Worm (Caenorhabditis elegans) whole organism, young adult: ENCODE results near the gene nhr-44.
A peak's percentile ranks its signal among the peaks of the same experiment; 100 is the strongest.
"Not testable (repeated sequence)": the region's sequence is repeated elsewhere in the genome, so short reads cannot be mapped to it uniquely, and the experiment has no call there.

Experiments used
- B0019.2 ChIP-seq: fragments of 200-800 bp; sonication (Bioruptor generic); conservative IDR thresholded peaks from 2 replicates; pipeline ENCODE4 v1.3.6; 2022; ENCODE audit warnings: missing genetic modification reagents, missing genetic modification characterization, missing compliant biosample characterization
- C17E4.6 ChIP-seq: fragments of 200-800 bp; sonication (Bioruptor generic); IDR thresholded peaks from 2 replicates; pipeline ENCODE4 v1.3.6; 2022; ENCODE audit warnings: missing genetic modification reagents, missing genetic modification characterization, missing compliant biosample characterization
- F37B4.10 ChIP-seq: fragments of 200-800 bp; sonication (Bioruptor generic); IDR thresholded peaks from 2 replicates; pipeline ENCODE4 v1.3.6; 2022; ENCODE audit warnings: missing genetic modification characterization, missing compliant biosample characterization
- K12H6.12 ChIP-seq: fragments of 200-800 bp; sonication (Bioruptor generic); optimal IDR thresholded peaks from 2 replicates; lab custom pipeline; 2018; ENCODE audit warnings: mild to moderate bottlenecking, missing genetic modification characterization, missing compliant biosample characterization
- T07F8.4 ChIP-seq: sonication (generic microtip); optimal IDR thresholded peaks from 2 replicates; lab custom pipeline; 2016; ENCODE audit warnings: mild to moderate bottlenecking, missing genetic modification characterization, moderate library complexity, missing compliant biosample characterization
- Y53F4B.3 ChIP-seq: fragments of 200-800 bp; sonication (Bioruptor generic); IDR thresholded peaks from 2 replicates; pipeline ENCODE4 v1.3.6; 2022; ENCODE audit warnings: missing genetic modification reagents, missing genetic modification characterization, missing compliant biosample characterization
- Y53G8AR.9 ChIP-seq: fragments of 200-800 bp; sonication (Bioruptor generic); conservative IDR thresholded peaks from 2 replicates; pipeline ENCODE4 v1.3.6; 2022; ENCODE audit warnings: missing genetic modification reagents, missing genetic modification characterization, missing compliant biosample characterization
- Y56A3A.18 ChIP-seq: fragments of 200-800 bp; sonication (Bioruptor generic); IDR thresholded peaks from 2 replicates; pipeline ENCODE4 v1.3.6; 2022; ENCODE audit warnings: missing genetic modification reagents, missing genetic modification characterization, missing compliant biosample characterization
- ama-1 ChIP-seq, 3 experiments: fragments of 150-350 bp in 1 of 3; sonication (generic microtip) in 2 of 3; optimal IDR thresholded peaks; 2 replicates each; lab custom pipeline; 2014 to 2018; ENCODE audit warnings: missing biosample characterization in 2 of 3, missing genetic modification characterization in 2 of 3, missing genetic modification reagents in 2 of 3
- aptf-2 ChIP-seq: fragments of 200-800 bp; sonication (Bioruptor generic); conservative IDR thresholded peaks from 2 replicates; pipeline ENCODE4 v1.3.6; 2022; ENCODE audit warnings: missing genetic modification reagents, missing genetic modification characterization, missing compliant biosample characterization
- bed-1 ChIP-seq: fragments of 200-800 bp; sonication (Bioruptor generic); IDR thresholded peaks from 2 replicates; pipeline ENCODE4 v1.3.6; 2022; ENCODE audit warnings: missing genetic modification reagents, missing genetic modification characterization, missing compliant biosample characterization
- ccch-3 ChIP-seq: fragments of 200-800 bp; sonication (Bioruptor generic); optimal IDR thresholded peaks from 2 replicates; lab custom pipeline; 2018; ENCODE audit warnings: mild to moderate bottlenecking, missing genetic modification characterization, missing compliant biosample characterization
- cebp-1 ChIP-seq, 2 experiments: fragments of 200-800 bp in 1 of 2; sonication (Bioruptor generic) in 1 of 2; sonication (generic microtip) in 1 of 2; IDR thresholded peaks in 1 of 2; optimal IDR thresholded peaks in 1 of 2; 2 replicates each; pipeline versions ENCODE4 v1.3.6 to Lab custom; 2017 to 2022; ENCODE audit warnings: missing compliant biosample characterization in 2 of 2, missing genetic modification characterization in 2 of 2, mild to moderate bottlenecking in 1 of 2, missing genetic modification reagents in 1 of 2, moderate library complexity in 1 of 2
- ceh-27 ChIP-seq: fragments of 200-800 bp; sonication (Bioruptor generic); optimal IDR thresholded peaks from 2 replicates; lab custom pipeline; 2018; ENCODE audit warnings: mild to moderate bottlenecking, missing genetic modification characterization, moderate library complexity, missing compliant biosample characterization
- ceh-79 ChIP-seq: sonication (generic microtip); optimal IDR thresholded peaks from 2 replicates; lab custom pipeline; 2017; ENCODE audit warnings: mild to moderate bottlenecking, missing genetic modification characterization, missing compliant biosample characterization
- ceh-91 ChIP-seq: fragments of 200-800 bp; sonication (Bioruptor generic); IDR thresholded peaks from 2 replicates; pipeline ENCODE4 v1.3.6; 2022; ENCODE audit warnings: missing genetic modification reagents, missing genetic modification characterization, missing compliant biosample characterization
- egrh-3 ChIP-seq: fragments of 200-800 bp; sonication (Bioruptor generic); IDR thresholded peaks from 2 replicates; pipeline ENCODE4 v1.3.6; 2022; ENCODE audit warnings: missing genetic modification reagents, missing genetic modification characterization, missing compliant biosample characterization
- hlh-12 ChIP-seq: sonication (generic microtip); optimal IDR thresholded peaks from 2 replicates; lab custom pipeline; 2016; ENCODE audit warnings: missing genetic modification characterization, missing compliant biosample characterization
- hmg-1.2 ChIP-seq: fragments of 200-800 bp; sonication (Bioruptor generic); IDR thresholded peaks from 2 replicates; pipeline ENCODE4 v1.3.6; 2022; ENCODE audit warnings: missing genetic modification reagents, missing genetic modification characterization, missing compliant biosample characterization
- lin-40 ChIP-seq: sonication (generic microtip); optimal IDR thresholded peaks from 2 replicates; lab custom pipeline; 2016; ENCODE audit warnings: missing genetic modification characterization, mild to moderate bottlenecking, missing compliant biosample characterization, missing genotype, missing genetic modification reagents
- mel-28 ChIP-seq: sonication (generic microtip); optimal IDR thresholded peaks from 2 replicates; lab custom pipeline; 2016; ENCODE audit warnings: borderline replicate concordance, mild to moderate bottlenecking, missing genetic modification characterization, missing compliant biosample characterization
- nfya-2 ChIP-seq: fragments of 200-800 bp; sonication (Bioruptor generic); IDR thresholded peaks from 2 replicates; pipeline ENCODE4 v1.3.6; 2022; ENCODE audit warnings: missing genetic modification reagents, missing genetic modification characterization, missing compliant biosample characterization
- nfyb-1 ChIP-seq: fragments of 200-800 bp; sonication (Bioruptor generic); IDR thresholded peaks from 2 replicates; pipeline ENCODE4 v1.3.6; 2022; ENCODE audit warnings: missing genetic modification reagents, missing genetic modification characterization, missing compliant biosample characterization
- rcor-1 ChIP-seq: fragments of 200-800 bp; sonication (Bioruptor generic); IDR thresholded peaks from 2 replicates; pipeline ENCODE4 v1.3.6; 2022; ENCODE audit warnings: missing genetic modification reagents, missing genetic modification characterization, missing compliant biosample characterization
- rec-8 ChIP-seq, 2 experiments: sonication (generic microtip); optimal IDR thresholded peaks; 2 replicates each; lab custom pipeline; 2016; ENCODE audit warnings: mild to moderate bottlenecking in 2 of 2, missing genetic modification characterization in 2 of 2, missing genetic modification reagents in 2 of 2, missing genotype in 2 of 2, missing biosample characterization in 1 of 2, missing compliant biosample characterization in 1 of 2, moderate library complexity in 1 of 2
- sea-2 ChIP-seq: fragments of 200-800 bp; sonication (Bioruptor generic); IDR thresholded peaks from 2 replicates; pipeline ENCODE4 v1.3.6; 2022; ENCODE audit warnings: missing genetic modification characterization, missing compliant biosample characterization
- snpc-1.1 ChIP-seq: sonication (generic microtip); optimal IDR thresholded peaks from 2 replicates; lab custom pipeline; 2017; ENCODE audit warnings: missing genetic modification characterization, mild to moderate bottlenecking, missing compliant biosample characterization, antibody characterized with exemption, moderate library complexity, missing genotype, missing genetic modification reagents; ENCODE audit not compliant: insufficient read depth
- snpc-4 ChIP-seq, 5 experiments: fragments of 150-350 bp in 1 of 5; sonication (generic microtip) in 4 of 5; optimal IDR thresholded peaks; 2 replicates each; lab custom pipeline; 2014 to 2018; ENCODE audit warnings: missing genetic modification characterization in 5 of 5, missing biosample characterization in 3 of 5, antibody characterized with exemption in 2 of 5, mild to moderate bottlenecking in 2 of 5, missing compliant biosample characterization in 2 of 5, missing genotype in 2 of 5, moderate library complexity in 2 of 5, missing genetic modification reagents in 1 of 5
- tbp1 ChIP-seq: fragments of 200-800 bp; sonication (Bioruptor generic); optimal IDR thresholded peaks from 2 replicates; lab custom pipeline; 2018; ENCODE audit warnings: mild to moderate bottlenecking, missing genetic modification characterization, missing compliant biosample characterization
- tbx-9 ChIP-seq: sonication (generic microtip); optimal IDR thresholded peaks from 2 replicates; lab custom pipeline; 2016; ENCODE audit warnings: borderline replicate concordance, missing genetic modification characterization, inconsistent platforms, missing compliant biosample characterization
- zfh-2 ChIP-seq: fragments of 200-800 bp; sonication (Bioruptor generic); conservative IDR thresholded peaks from 2 replicates; pipeline ENCODE4 v1.3.6; 2022; ENCODE audit warnings: missing genetic modification reagents, missing genetic modification characterization, missing compliant biosample characterization
- ztf-22 ChIP-seq: fragments of 200-800 bp; sonication (Bioruptor generic); optimal IDR thresholded peaks from 2 replicates; lab custom pipeline; 2018; ENCODE audit warnings: mild to moderate bottlenecking, missing genetic modification characterization, moderate library complexity, missing compliant biosample characterization

The nhr-44 gene

DNA sequence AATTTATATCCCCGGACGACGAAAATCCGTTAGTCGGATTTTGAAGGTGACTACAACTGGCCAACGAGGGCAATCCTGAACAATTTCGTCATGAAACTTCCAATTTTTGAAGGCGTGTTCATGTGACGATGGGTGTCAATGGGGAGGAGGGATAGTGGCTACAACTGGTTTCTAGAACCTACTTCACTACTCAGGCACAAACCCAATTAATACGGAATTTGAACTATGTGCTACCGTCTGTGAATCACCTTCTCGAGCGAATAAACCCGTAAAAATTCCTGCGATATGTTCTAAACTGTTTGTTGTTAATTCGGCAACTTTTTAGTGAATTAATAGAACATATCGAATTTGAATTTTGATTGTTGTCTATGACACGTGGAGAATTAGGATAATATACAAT is 36.2 kb downstream of the nhr-44 start:
- TF ChIP-seq tbp1 (GFP tag; lab: Kevin White, UChicago) = no peak
- no peak for TF ChIP-seq ama-1 (optimal IDR thresholded peaks at IDR 0.05; lab: Kevin White, UChicago)
- no peak for TF ChIP-seq ama-1 (GFP tag; optimal IDR thresholded peaks at IDR 0.05; lab: Kevin White, UChicago)

DNA sequence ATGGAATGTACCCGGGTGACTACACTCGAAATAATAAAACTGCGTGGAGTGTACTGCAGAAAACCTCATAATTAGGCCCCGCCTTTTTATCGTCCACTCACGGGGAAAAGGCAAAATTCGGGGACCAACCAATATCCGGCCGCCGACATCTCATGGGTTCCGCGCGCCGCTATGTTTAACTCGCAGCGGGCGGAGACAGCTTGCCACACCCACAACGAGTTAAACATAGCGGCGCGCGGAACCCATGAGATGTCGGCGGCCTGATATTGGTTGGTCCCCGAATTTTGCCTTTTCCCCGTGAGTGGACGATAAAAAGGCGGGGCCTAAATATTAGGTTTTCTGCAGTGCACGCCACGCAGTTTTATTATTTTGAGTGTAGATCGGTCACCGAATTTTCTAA is 39.9 kb downstream of the nhr-44 start:
- 0 out of 2 replicates have a peak, but pooled peaks have one; percentile 21 for TF ChIP-seq hmg-1.2 (GFP tag; lab: Robert Waterston, UW)
- TF ChIP-seq snpc-4 (GFP tag; optimal IDR thresholded peaks at IDR 0.05; lab: Kevin White, UChicago) = not testable (repeated sequence)
- TF ChIP-seq snpc-4 (tag; optimal IDR thresholded peaks at IDR 0.05; lab: Kevin White, UChicago) = peak in 3 of 4 experiments; percentile 2 to 92 (median 89)

DNA sequence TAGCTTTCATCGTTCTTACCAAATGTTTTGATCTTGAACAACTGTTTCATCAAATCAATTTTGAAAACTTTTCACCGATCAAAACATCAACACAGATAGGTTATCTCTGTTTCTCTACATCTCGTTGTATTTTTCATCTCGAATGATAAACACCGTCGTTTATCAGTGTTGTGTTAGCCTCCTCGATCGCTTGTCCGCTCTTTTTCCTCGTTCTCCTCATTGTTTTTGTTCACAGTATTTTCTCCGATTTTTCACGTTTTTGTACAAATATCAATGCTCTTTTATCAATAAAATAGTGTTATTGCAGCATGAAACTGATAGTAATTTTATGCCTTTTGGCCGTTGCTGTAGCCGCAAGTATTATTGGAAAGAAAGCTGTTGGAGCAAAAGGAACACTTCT is 41.1 kb downstream of the nhr-44 start, which contains the start of gene ttr-47:
TSS of gene ttr-47 (plus strand) at position 308 of the 400 bp plus-strand sequence.
- TF ChIP-seq cebp-1 (GFP tag; IDR thresholded peaks at IDR 0.05; lab: Robert Waterston, UW) (no peak), cebp-1 (tag; optimal IDR thresholded peaks at IDR 0.05; lab: Kevin White, UChicago) (no peak), bed-1 (GFP tag; lab: Robert Waterston, UW) (no peak), ztf-22 (GFP tag; lab: Kevin White, UChicago) (no peak), ccch-3 (GFP tag; lab: Kevin White, UChicago) (no peak), hlh-12 (no peak), ceh-91 (no peak), B0019.2 (GFP tag; lab: Robert Waterston, UW) (no peak), rcor-1 (GFP tag; lab: Robert Waterston, UW) (no peak), nfyb-1 (no peak)

DNA sequence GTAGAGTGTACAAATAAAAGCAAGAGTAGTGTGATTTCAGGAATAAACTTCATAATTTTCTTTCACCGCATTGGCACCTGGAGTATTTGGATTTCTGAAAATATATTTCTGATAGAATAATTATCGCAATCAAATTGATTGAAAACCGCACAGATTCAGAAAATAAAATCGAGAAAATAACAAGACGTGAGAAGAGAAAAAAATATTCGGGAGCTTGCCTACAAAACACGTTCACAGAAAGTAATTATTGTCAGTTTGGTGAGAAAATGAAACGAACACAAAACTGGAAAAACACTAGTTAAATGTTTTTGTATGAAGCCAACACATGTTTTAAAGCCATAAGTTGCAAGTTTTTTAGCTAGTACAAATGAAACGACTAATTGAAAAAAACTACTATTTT is 50.0 kb downstream of the nhr-44 start, which contains the start of gene mod-1:
TSS of gene mod-1 (minus strand) at position 101 of the 400 bp plus-strand sequence.
- TF ChIP-seq Y53F4B.3 (GFP tag; lab: Robert Waterston, UW) (no peak), mel-28 (tag; lab: Kevin White, UChicago) (no peak), lin-40 (tag; lab: Kevin White, UChicago) (no peak), nfya-2 (GFP tag; lab: Robert Waterston, UW) (no peak), T07F8.4 (no peak), F37B4.10 (GFP tag; lab: Robert Waterston, UW) (no peak), snpc-1.1 (no peak), sea-2 (GFP tag; lab: Robert Waterston, UW) (no peak), rec-8 (tag; optimal IDR thresholded peaks at IDR 0.05; lab: Kevin White, UChicago) (no peak), zfh-2 (no peak), Y53G8AR.9 (GFP tag; lab: Robert Waterston, UW) (no peak), K12H6.12 (tag; lab: Kevin White, UChicago) (no peak), Y56A3A.18 (GFP tag; lab: Robert Waterston, UW) (no peak), ceh-79 (tag; lab: Kevin White, UChicago) (no peak), egrh-3 (no peak), ceh-27 (GFP tag; lab: Kevin White, UChicago) (no peak), C17E4.6 (GFP tag; lab: Robert Waterston, UW) (no peak), tbx-9 (no peak), aptf-2 (GFP tag; lab: Robert Waterston, UW) (no peak)
